Worm (Caenorhabditis elegans) whole organism, L2 larva: ENCODE measurements around the gene W03F9.4.

Source experiments
- C34F6.9 ChIP-seq: fragments of 150-350 bp; optimal IDR thresholded peaks from 2 replicates; lab custom pipeline; 2014; ENCODE audit warnings: missing biosample characterization, missing genetic modification characterization
- F13H6.1 ChIP-seq: sonication (generic microtip); optimal IDR thresholded peaks from 2 replicates; lab custom pipeline; 2016; ENCODE audit warnings: missing genetic modification characterization, missing compliant biosample characterization
- R02D3.7 ChIP-seq: fragments of 150-350 bp; optimal IDR thresholded peaks from 2 replicates; lab custom pipeline; 2014; ENCODE audit warnings: missing biosample characterization, missing genetic modification characterization
- Y55F3AM.14 ChIP-seq: fragments of 200-800 bp; sonication (Bioruptor generic); optimal IDR thresholded peaks from 2 replicates; lab custom pipeline; 2018; ENCODE audit warnings: mild to moderate bottlenecking, missing genetic modification characterization, missing compliant biosample characterization
- alr-1 ChIP-seq: fragments of 150-350 bp; optimal IDR thresholded peaks from 2 replicates; lab custom pipeline; 2014; ENCODE audit warnings: missing biosample characterization, missing genetic modification characterization
- aly-2 ChIP-seq: fragments of 150-350 bp; optimal IDR thresholded peaks from 2 replicates; lab custom pipeline; 2014; ENCODE audit warnings: missing biosample characterization, missing genetic modification characterization
- ama-1 ChIP-seq: fragments of 150-350 bp; optimal IDR thresholded peaks from 2 replicates; lab custom pipeline; 2018; ENCODE audit warnings: inconsistent platforms
- blmp-1 ChIP-seq: sonication (generic microtip); optimal IDR thresholded peaks from 2 replicates; lab custom pipeline; 2017; ENCODE audit warnings: missing genetic modification characterization, mild to moderate bottlenecking, missing compliant biosample characterization, antibody characterized with exemption, moderate library complexity; ENCODE audit not compliant: insufficient read depth
- ceh-16 ChIP-seq: fragments of 150-350 bp; optimal IDR thresholded peaks from 2 replicates; lab custom pipeline; 2014; ENCODE audit warnings: missing biosample characterization, missing genetic modification characterization
- ceh-82 ChIP-seq: fragments of 150-350 bp; optimal IDR thresholded peaks from 2 replicates; lab custom pipeline; 2014; ENCODE audit warnings: missing biosample characterization, missing genetic modification characterization
- crh-2 ChIP-seq: sonication (generic microtip); optimal IDR thresholded peaks from 2 replicates; lab custom pipeline; 2017; ENCODE audit warnings: missing biosample characterization, missing genetic modification characterization
- dmd-4 ChIP-seq: sonication (generic microtip); optimal IDR thresholded peaks from 2 replicates; lab custom pipeline; 2017; ENCODE audit warnings: missing biosample characterization, missing genetic modification characterization
- egl-27 ChIP-seq: sonication (generic microtip); optimal IDR thresholded peaks from 3 replicates; lab custom pipeline; 2017; ENCODE audit warnings: missing biosample characterization, missing genetic modification reagents, missing genetic modification characterization
- elt-1 ChIP-seq: fragments of 150-350 bp; optimal IDR thresholded peaks from 2 replicates; lab custom pipeline; 2014; ENCODE audit warnings: missing biosample characterization, missing genetic modification characterization
- elt-3 ChIP-seq: sonication (generic microtip); optimal IDR thresholded peaks from 2 replicates; lab custom pipeline; 2017; ENCODE audit warnings: missing biosample characterization, missing genetic modification characterization
- fos-1 ChIP-seq: fragments of 150-350 bp; optimal IDR thresholded peaks from 2 replicates; lab custom pipeline; 2014; ENCODE audit warnings: missing biosample characterization, missing genetic modification characterization
- gmeb-1 ChIP-seq: fragments of 150-350 bp; optimal IDR thresholded peaks from 2 replicates; lab custom pipeline; 2014; ENCODE audit warnings: missing biosample characterization, missing genetic modification characterization
- lin-11 ChIP-seq: fragments of 150-350 bp; sonication (generic microtip); optimal IDR thresholded peaks from 2 replicates; lab custom pipeline; 2014; ENCODE audit warnings: missing biosample characterization, missing genetic modification characterization, inconsistent platforms, mixed read lengths
- lin-13 ChIP-seq: fragments of 150-350 bp; optimal IDR thresholded peaks from 2 replicates; lab custom pipeline; 2014; ENCODE audit warnings: missing biosample characterization, missing genetic modification reagents, missing genetic modification characterization
- lin-39 ChIP-seq: fragments of 150-350 bp; optimal IDR thresholded peaks from 2 replicates; lab custom pipeline; 2014; ENCODE audit warnings: missing biosample characterization, missing genetic modification reagents, missing genetic modification characterization
- lsy-2 ChIP-seq, 2 experiments: fragments of 150-350 bp in 1 of 2; sonication (generic microtip) in 1 of 2; optimal IDR thresholded peaks; 2 replicates each; lab custom pipeline; 2014 to 2017; ENCODE audit warnings: missing biosample characterization in 2 of 2, missing genetic modification characterization in 2 of 2
- mab-5 ChIP-seq: fragments of 150-350 bp; optimal IDR thresholded peaks from 2 replicates; lab custom pipeline; 2014; ENCODE audit warnings: missing biosample characterization, missing genetic modification characterization
- mbf-1 ChIP-seq: sonication (generic microtip); optimal IDR thresholded peaks from 2 replicates; lab custom pipeline; 2017; ENCODE audit warnings: missing biosample characterization, missing genetic modification characterization
- mdl-1 ChIP-seq, 2 experiments: fragments of 150-350 bp in 1 of 2; sonication (generic microtip) in 1 of 2; optimal IDR thresholded peaks; 2 replicates each; lab custom pipeline; 2017; ENCODE audit warnings: missing biosample characterization in 2 of 2, missing genetic modification characterization in 2 of 2
- nhr-10 ChIP-seq: sonication (generic microtip); optimal IDR thresholded peaks from 2 replicates; lab custom pipeline; 2017; ENCODE audit warnings: missing biosample characterization, missing genetic modification characterization
- nhr-11 ChIP-seq: fragments of 150-350 bp; optimal IDR thresholded peaks from 2 replicates; lab custom pipeline; 2014; ENCODE audit warnings: missing biosample characterization, missing genetic modification characterization
- nhr-12 ChIP-seq: fragments of 150-350 bp; optimal IDR thresholded peaks from 2 replicates; lab custom pipeline; 2014; ENCODE audit warnings: missing biosample characterization, missing genetic modification characterization
- nhr-129 ChIP-seq: fragments of 150-350 bp; optimal IDR thresholded peaks from 2 replicates; lab custom pipeline; 2014; ENCODE audit warnings: missing biosample characterization, missing genetic modification characterization
- nhr-21 ChIP-seq: fragments of 150-350 bp; optimal IDR thresholded peaks from 2 replicates; lab custom pipeline; 2014; ENCODE audit warnings: missing biosample characterization, missing genetic modification characterization
- nhr-23 ChIP-seq: fragments of 150-350 bp; optimal IDR thresholded peaks from 2 replicates; lab custom pipeline; 2014; ENCODE audit warnings: missing biosample characterization, missing genetic modification reagents, missing genetic modification characterization
- nhr-237 ChIP-seq: fragments of 150-350 bp; optimal IDR thresholded peaks from 2 replicates; lab custom pipeline; 2014; ENCODE audit warnings: missing biosample characterization, missing genetic modification characterization
- nhr-25 ChIP-seq: fragments of 150-350 bp; sonication (generic microtip); optimal IDR thresholded peaks from 3 replicates; lab custom pipeline; 2014; ENCODE audit warnings: missing biosample characterization, missing genetic modification characterization
- nhr-6 ChIP-seq: fragments of 150-350 bp; optimal IDR thresholded peaks from 2 replicates; lab custom pipeline; 2014; ENCODE audit warnings: missing biosample characterization, missing genetic modification characterization
- nhr-77 ChIP-seq: fragments of 150-350 bp; optimal IDR thresholded peaks from 2 replicates; lab custom pipeline; 2014; ENCODE audit warnings: missing biosample characterization, missing genetic modification characterization
- peb-1 ChIP-seq: fragments of 150-350 bp; optimal IDR thresholded peaks from 2 replicates; lab custom pipeline; 2014; ENCODE audit warnings: missing biosample characterization, missing genetic modification characterization
- sem-4 ChIP-seq: fragments of 150-350 bp; optimal IDR thresholded peaks from 2 replicates; lab custom pipeline; 2014; ENCODE audit warnings: missing biosample characterization, missing genetic modification reagents, missing genetic modification characterization
- skn-1 ChIP-seq: sonication (generic microtip); optimal IDR thresholded peaks from 2 replicates; lab custom pipeline; 2017; ENCODE audit warnings: missing biosample characterization, missing genetic modification characterization
- sma-3 ChIP-seq: sonication (generic microtip); optimal IDR thresholded peaks from 2 replicates; lab custom pipeline; 2016; ENCODE audit warnings: missing genetic modification reagents, missing genetic modification characterization, missing compliant biosample characterization
- sma-9 ChIP-seq, 2 experiments: fragments of 150-350 bp in 1 of 2; sonication (generic microtip) in 1 of 2; optimal IDR thresholded peaks; 2 replicates each; lab custom pipeline; 2014 to 2016; ENCODE audit warnings: missing genetic modification characterization in 2 of 2, mild to moderate bottlenecking in 1 of 2, missing biosample characterization in 1 of 2, missing compliant biosample characterization in 1 of 2, missing genetic modification reagents in 1 of 2, moderate library complexity in 1 of 2
- snpc-4 ChIP-seq: fragments of 150-350 bp; optimal IDR thresholded peaks from 2 replicates; lab custom pipeline; 2014; ENCODE audit warnings: missing biosample characterization, missing genetic modification characterization
- unc-39 ChIP-seq: fragments of 150-350 bp; optimal IDR thresholded peaks from 2 replicates; lab custom pipeline; 2014; ENCODE audit warnings: missing biosample characterization, missing genetic modification characterization
- unc-55 ChIP-seq: fragments of 150-350 bp; sonication (generic microtip); optimal IDR thresholded peaks from 3 replicates; lab custom pipeline; 2014; ENCODE audit warnings: missing biosample characterization, missing genetic modification reagents, missing genetic modification characterization
- unc-62 ChIP-seq: fragments of 150-350 bp; optimal IDR thresholded peaks from 2 replicates; lab custom pipeline; 2014; ENCODE audit warnings: missing biosample characterization, missing genetic modification reagents, missing genetic modification characterization
- ztf-1 ChIP-seq: fragments of 200-800 bp; sonication (Bioruptor generic); conservative IDR thresholded peaks from 2 replicates; pipeline ENCODE4 v1.3.6; 2022; ENCODE audit warnings: missing genetic modification characterization, missing compliant biosample characterization
- ztf-4 ChIP-seq: fragments of 150-350 bp; optimal IDR thresholded peaks from 2 replicates; lab custom pipeline; 2014; ENCODE audit warnings: missing biosample characterization, missing genetic modification characterization

Gene W03F9.4

DNA sequence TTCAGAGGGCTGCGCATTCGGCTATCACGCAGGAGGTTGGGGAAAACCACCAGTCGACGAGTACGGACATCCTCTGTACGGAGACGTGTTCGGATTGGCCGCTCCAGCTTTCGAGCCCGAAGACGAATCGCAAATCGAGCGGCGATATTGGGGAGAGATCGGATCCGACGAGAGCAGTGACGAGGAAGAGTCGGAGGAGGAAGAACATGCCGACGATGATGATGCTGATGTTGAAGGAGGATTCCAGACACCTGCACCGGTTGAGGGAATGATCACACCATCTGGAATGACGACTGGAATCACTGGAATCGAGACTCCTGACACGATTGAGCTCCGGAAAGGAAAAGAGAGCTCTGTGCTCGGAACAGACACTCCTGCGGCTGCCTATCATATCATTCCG, 21.0 kb downstream of the W03F9.4 start:
- TF ChIP-seq sma-3 (GFP tag; lab: Kevin White, UChicago) (no peak), unc-55 (no peak), nhr-21 (tag; lab: Kevin White, UChicago) (no peak), sma-9 (GFP tag; optimal IDR thresholded peaks at IDR 0.05; lab: Kevin White, UChicago) (no peak), sma-9 (tag; optimal IDR thresholded peaks at IDR 0.05; lab: Kevin White, UChicago) (no peak), mdl-1 (tag; optimal IDR thresholded peaks at IDR 0.05; lab: Kevin White, UChicago) (no peak), lsy-2 (tag; optimal IDR thresholded peaks at IDR 0.05; lab: Kevin White, UChicago) (no peak), ztf-4 (tag; lab: Kevin White, UChicago) (no peak), C34F6.9 (tag; lab: Kevin White, UChicago) (no peak), sem-4 (no peak)
- TF ChIP-seq, all 48 proteins: peak for 0

ce11 chrV:127882-128281, 23.3 kb downstream of the W03F9.4 start, which contains the start of the genes W03F9.2 and sftb-2:
Gene W03F9.2 (minus strand): TSS chrV:128034.
Gene sftb-2 (plus strand): TSS chrV:128237.
- TF ChIP-seq egl-27 (tag; lab: Kevin White, UChicago) (no peak), C34F6.9 (tag; lab: Kevin White, UChicago) (peak; percentile 68), F13H6.1 (tag; lab: Kevin White, UChicago) (peak; percentile 0), lsy-2 (tag; optimal IDR thresholded peaks at IDR 0.05; lab: Kevin White, UChicago) (peak; percentile 15 to 66), unc-55 (peak; percentile 71), unc-62 (GFP tag; lab: Kevin White, UChicago) (no peak), lin-13 (GFP tag; lab: Kevin White, UChicago) (peak; percentile 7), sem-4 (no peak), sma-9 (GFP tag; optimal IDR thresholded peaks at IDR 0.05; lab: Kevin White, UChicago) (no peak), sma-9 (tag; optimal IDR thresholded peaks at IDR 0.05; lab: Kevin White, UChicago) (no peak), ceh-16 (tag; lab: Kevin White, UChicago) (no peak), ztf-1 (GFP tag; lab: Robert Waterston, UW) (no peak), nhr-237 (tag; lab: Kevin White, UChicago) (no peak), nhr-77 (tag; lab: Kevin White, UChicago) (no peak), gmeb-1 (tag; lab: Kevin White, UChicago) (peak; percentile 66)
- TF ChIP-seq, all 48 proteins: peak for 6

DNA sequence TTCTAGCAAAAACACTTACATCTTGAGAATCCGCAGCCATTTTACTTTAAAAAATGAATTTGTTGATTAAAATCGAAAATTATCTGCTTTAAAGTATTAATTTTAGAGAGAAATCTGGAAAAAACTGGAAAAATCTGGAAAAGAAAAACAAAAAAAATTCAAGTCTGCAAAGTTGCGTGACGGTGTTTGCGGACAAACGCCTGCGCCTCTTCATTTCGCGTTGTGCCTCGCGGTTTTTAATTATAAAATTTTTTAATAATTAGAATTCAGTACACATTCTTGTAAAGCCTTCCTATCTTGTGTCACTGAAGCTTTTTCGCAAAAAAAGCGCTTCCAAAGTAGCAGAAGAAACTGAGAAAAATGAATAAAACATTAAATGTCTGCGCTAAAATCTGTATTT, 24.6 kb downstream of the W03F9.4 start, which contains the start of gene W03F9.1:
W03F9.1 (minus strand) TSS at position 109 of the 400 bp plus-strand sequence.
- TF ChIP-seq C34F6.9 (tag; lab: Kevin White, UChicago) (peak; percentile 89), snpc-4 (tag; lab: Kevin White, UChicago) (peak; percentile 26), nhr-12 (tag; lab: Kevin White, UChicago) (no peak), sma-9 (GFP tag; optimal IDR thresholded peaks at IDR 0.05; lab: Kevin White, UChicago) (no peak), sma-9 (tag; optimal IDR thresholded peaks at IDR 0.05; lab: Kevin White, UChicago) (no peak), Y55F3AM.14 (no peak), nhr-129 (no peak), lin-11 (tag; lab: Kevin White, UChicago) (peak; percentile 53), peb-1 (no peak), gmeb-1 (tag; lab: Kevin White, UChicago) (peak; percentile 79), nhr-237 (tag; lab: Kevin White, UChicago) (no peak), ztf-4 (tag; lab: Kevin White, UChicago) (no peak), blmp-1 (no peak), elt-1 (no peak), unc-39 (no peak), mbf-1 (no peak), nhr-11 (tag; lab: Kevin White, UChicago) (no peak), nhr-6 (no peak), aly-2 (tag; lab: Kevin White, UChicago) (no peak), lin-39 (tag; lab: Kevin White, UChicago) (no peak), unc-55 (peak; percentile 88), nhr-21 (tag; lab: Kevin White, UChicago) (peak; percentile 12), ama-1 (no peak), skn-1 (tag; lab: Kevin White, UChicago) (no peak), R02D3.7 (no peak), ztf-1 (GFP tag; lab: Robert Waterston, UW) (no peak), dmd-4 (no peak), unc-62 (GFP tag; lab: Kevin White, UChicago) (no peak), ceh-16 (tag; lab: Kevin White, UChicago) (no peak), egl-27 (tag; lab: Kevin White, UChicago) (peak; percentile 12), nhr-23 (no peak), alr-1 (tag; lab: Kevin White, UChicago) (peak; percentile 50), nhr-10 (tag; lab: Kevin White, UChicago) (no peak), lsy-2 (tag; optimal IDR thresholded peaks at IDR 0.05; lab: Kevin White, UChicago) (peak; percentile 40 to 81), crh-2 (tag; lab: Kevin White, UChicago) (peak; percentile 71), mdl-1 (tag; optimal IDR thresholded peaks at IDR 0.05; lab: Kevin White, UChicago) (no peak), mab-5 (tag; lab: Kevin White, UChicago) (peak; percentile 1), sma-3 (GFP tag; lab: Kevin White, UChicago) (peak; percentile 68), nhr-25 (peak; percentile 59), lin-13 (GFP tag; lab: Kevin White, UChicago) (peak; percentile 51), fos-1 (peak; percentile 18), elt-3 (tag; lab: Kevin White, UChicago) (no peak), sem-4 (peak; percentile 69), nhr-77 (tag; lab: Kevin White, UChicago) (no peak), ceh-82 (no peak), F13H6.1 (tag; lab: Kevin White, UChicago) (peak; percentile 50)
